Fruit fly (Drosophila melanogaster): ENCODE measurements around the gene CRMP.
A peak's percentile ranks its signal among the peaks of the same experiment; 100 is the strongest.

Gene CRMP

dm6 chr3R:5608422-5608821 is 37.5 kb downstream of the CRMP start:
- TF ChIP-seq cic (GFP tag; optimal IDR thresholded peaks at IDR 0.05) (no peak), Hr96 (GFP tag; optimal IDR thresholded peaks at IDR 0.05) (no peak), ovo (GFP tag; optimal IDR thresholded peaks at IDR 0.05) (no peak), CG33017 (tag; optimal IDR thresholded peaks at IDR 0.05) (no peak), CG14711 (tag; optimal IDR thresholded peaks at IDR 0.05) (no peak)

DNA sequence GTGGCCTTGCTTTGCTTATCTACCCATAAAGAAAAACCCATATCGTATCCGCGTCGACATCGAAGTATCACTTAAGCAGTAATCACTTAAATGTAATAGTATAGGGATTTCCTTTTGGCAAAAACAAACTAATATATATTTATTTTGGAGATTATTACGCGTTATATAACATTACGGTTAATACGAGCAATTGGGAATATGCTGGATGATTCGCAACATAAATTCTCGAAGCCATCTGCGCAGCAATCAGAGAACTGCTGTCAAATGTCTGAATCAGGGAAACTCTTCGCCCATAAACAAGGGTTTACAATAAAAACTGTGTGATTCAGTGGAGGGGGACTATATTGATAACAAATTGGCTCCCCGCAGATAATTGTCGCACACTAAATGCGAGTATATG is 39.7 kb downstream of the CRMP start:
- TF ChIP-seq CG12768 (GFP tag; optimal IDR thresholded peaks at IDR 0.05), result no peak
- TF ChIP-seq CG7101 (tag; optimal IDR thresholded peaks at IDR 0.05), result no peak
- TF ChIP-seq kay (GFP tag; ENCODE audit: borderline replicate concordance), result no peak
- no peak for TF ChIP-seq CG1620 (GFP tag; optimal IDR thresholded peaks at IDR 0.05)
- no peak for TF ChIP-seq tj (GFP tag; optimal IDR thresholded peaks at IDR 0.05)
- TF ChIP-seq ovo (GFP tag; optimal IDR thresholded peaks at IDR 0.05), result no peak
- no peak for TF ChIP-seq CG11617 (GFP tag; optimal IDR thresholded peaks at IDR 0.05)
- no peak for TF ChIP-seq CG5204 (GFP tag; optimal IDR thresholded peaks at IDR 0.05)
- no peak for TF ChIP-seq CG14711 (tag; optimal IDR thresholded peaks at IDR 0.05)
- TF ChIP-seq CG33017 (tag; optimal IDR thresholded peaks at IDR 0.05), result no peak
- no peak for TF ChIP-seq Clk (GFP tag; optimal IDR thresholded peaks at IDR 0.05)
- TF ChIP-seq cnc (optimal IDR thresholded peaks at IDR 0.05), result no peak
- TF ChIP-seq cic (GFP tag; optimal IDR thresholded peaks at IDR 0.05), result no peak
- no peak for TF ChIP-seq pad (GFP tag; optimal IDR thresholded peaks at IDR 0.05)
- TF ChIP-seq Crg-1 (GFP tag; optimal IDR thresholded peaks at IDR 0.05), result no peak
- no peak for TF ChIP-seq toe (GFP tag; optimal IDR thresholded peaks at IDR 0.05)
- no peak for TF ChIP-seq Mnt (GFP tag; optimal IDR thresholded peaks at IDR 0.05)

DNA sequence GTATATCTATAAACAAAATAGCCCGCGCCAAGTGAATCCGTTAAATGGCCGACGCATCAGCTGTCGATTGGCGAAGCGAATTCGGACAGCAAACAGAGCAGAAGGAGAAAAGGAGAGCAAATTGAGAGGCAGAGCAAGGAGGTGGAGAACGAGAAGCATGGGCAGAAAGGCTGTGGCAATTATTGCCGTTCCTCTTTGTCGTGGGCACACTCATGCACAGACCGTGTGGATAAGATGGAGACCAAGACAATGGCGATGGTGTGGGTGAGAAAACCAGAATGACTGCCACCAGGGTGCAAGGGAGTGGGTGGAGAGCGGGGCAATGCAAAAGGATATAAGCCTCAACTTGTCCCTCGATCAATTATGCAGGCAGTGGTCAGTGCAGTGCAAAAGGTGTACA is 40.3 kb downstream of the CRMP start:
- peak; percentile 0 for TF ChIP-seq pad (GFP tag; optimal IDR thresholded peaks at IDR 0.05)
- TF ChIP-seq tj (GFP tag; optimal IDR thresholded peaks at IDR 0.05), result no peak

DNA sequence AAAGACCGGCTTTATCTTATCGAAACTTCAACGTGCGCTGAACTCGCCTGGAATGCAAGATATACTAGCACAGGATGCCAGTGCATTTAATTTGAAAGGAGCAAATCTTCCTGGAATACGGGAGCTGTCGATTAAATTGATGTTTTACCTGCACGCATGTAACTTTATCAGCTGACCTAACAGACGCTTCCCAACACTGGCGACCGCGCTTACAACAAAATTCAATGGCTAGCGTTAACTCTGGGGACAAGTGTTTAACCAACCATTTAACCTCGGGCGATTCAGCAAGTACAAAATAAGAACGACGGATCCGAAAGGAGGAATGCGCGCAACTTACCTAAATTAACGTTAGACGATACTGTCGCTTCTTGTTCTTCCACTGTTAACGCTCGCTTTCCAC is 40.8 kb downstream of the CRMP start:
- TF ChIP-seq CG14711 (tag; optimal IDR thresholded peaks at IDR 0.05), result no peak
- no peak for TF ChIP-seq kay (GFP tag; ENCODE audit: borderline replicate concordance)
- TF ChIP-seq Hr96 (GFP tag; optimal IDR thresholded peaks at IDR 0.05), result no peak
- TF ChIP-seq CG12768 (GFP tag; optimal IDR thresholded peaks at IDR 0.05), result no peak
- no peak for TF ChIP-seq CG7045 (GFP tag; optimal IDR thresholded peaks at IDR 0.05)
- TF ChIP-seq Mnt (GFP tag; optimal IDR thresholded peaks at IDR 0.05), result no peak
- no peak for TF ChIP-seq CG33017 (tag; optimal IDR thresholded peaks at IDR 0.05)
- TF ChIP-seq Clk (GFP tag; optimal IDR thresholded peaks at IDR 0.05), result no peak
- TF ChIP-seq CG5204 (GFP tag; optimal IDR thresholded peaks at IDR 0.05), result no peak
- no peak for TF ChIP-seq pad (GFP tag; optimal IDR thresholded peaks at IDR 0.05)
- TF ChIP-seq CG11617 (GFP tag; optimal IDR thresholded peaks at IDR 0.05), result no peak
- no peak for TF ChIP-seq toe (GFP tag; optimal IDR thresholded peaks at IDR 0.05)
- TF ChIP-seq CG1620 (GFP tag; optimal IDR thresholded peaks at IDR 0.05), result no peak
- TF ChIP-seq CG7101 (tag; optimal IDR thresholded peaks at IDR 0.05), result no peak
- no peak for TF ChIP-seq ovo (GFP tag; optimal IDR thresholded peaks at IDR 0.05)
- no peak for TF ChIP-seq Crg-1 (GFP tag; optimal IDR thresholded peaks at IDR 0.05)
- TF ChIP-seq cnc (optimal IDR thresholded peaks at IDR 0.05), result no peak
- TF ChIP-seq tj (GFP tag; optimal IDR thresholded peaks at IDR 0.05), result no peak

- TF ChIP-seq Crg-1 (GFP tag; optimal IDR thresholded peaks at IDR 0.05), result no peak
- no peak for TF ChIP-seq CG7101 (tag; optimal IDR thresholded peaks at IDR 0.05)
- TF ChIP-seq tj (GFP tag; optimal IDR thresholded peaks at IDR 0.05), result peak; percentile 2
- no peak for TF ChIP-seq ovo (GFP tag; optimal IDR thresholded peaks at IDR 0.05)
Measured at dm6 chr3R:5612372-5613113, 41.6 kb downstream of the CRMP start, which contains the start of gene Rga. TSS of gene Rga (minus strand) at chr3R:5613112.

- no peak for TF ChIP-seq CG14711 (tag; optimal IDR thresholded peaks at IDR 0.05)
- TF ChIP-seq bab1 (GFP tag; optimal IDR thresholded peaks at IDR 0.05), result peak; percentile 40
- peak; percentile 46 for TF ChIP-seq ovo (GFP tag; optimal IDR thresholded peaks at IDR 0.05)
- no peak for TF ChIP-seq CG33017 (tag; optimal IDR thresholded peaks at IDR 0.05)
- peak; percentile 59 for TF ChIP-seq CG11617 (GFP tag; optimal IDR thresholded peaks at IDR 0.05)
- peak; percentile 23 for TF ChIP-seq CG7045 (GFP tag; optimal IDR thresholded peaks at IDR 0.05)
- peak; percentile 14 for TF ChIP-seq Crg-1 (GFP tag; optimal IDR thresholded peaks at IDR 0.05)
- no peak for TF ChIP-seq cic (GFP tag; optimal IDR thresholded peaks at IDR 0.05)
- TF ChIP-seq CG12768 (GFP tag; optimal IDR thresholded peaks at IDR 0.05), result peak; percentile 7
- TF ChIP-seq kay (GFP tag; ENCODE audit: borderline replicate concordance), result no peak
- TF ChIP-seq CG1620 (GFP tag; optimal IDR thresholded peaks at IDR 0.05), result no peak
- TF ChIP-seq toe (GFP tag; optimal IDR thresholded peaks at IDR 0.05), result no peak
- no peak for TF ChIP-seq Hr96 (GFP tag; optimal IDR thresholded peaks at IDR 0.05)
- no peak for TF ChIP-seq Clk (GFP tag; optimal IDR thresholded peaks at IDR 0.05)
- peak; percentile 23 for TF ChIP-seq CG7101 (tag; optimal IDR thresholded peaks at IDR 0.05)
- TF ChIP-seq CG5204 (GFP tag; optimal IDR thresholded peaks at IDR 0.05), result no peak
- peak; percentile 36 for TF ChIP-seq Mnt (GFP tag; optimal IDR thresholded peaks at IDR 0.05)
- TF ChIP-seq tj (GFP tag; optimal IDR thresholded peaks at IDR 0.05), result peak; percentile 26
- TF ChIP-seq cnc (optimal IDR thresholded peaks at IDR 0.05), result no peak
- TF ChIP-seq pad (GFP tag; optimal IDR thresholded peaks at IDR 0.05), result peak; percentile 5
Measured at dm6 chr3R:5613114-5613443, 42.2 kb downstream of the CRMP start, which contains the start of gene Atu. TSS of gene Atu (plus strand) at chr3R:5613358.

- TF ChIP-seq toe (GFP tag; optimal IDR thresholded peaks at IDR 0.05) (no peak), CG12768 (GFP tag; optimal IDR thresholded peaks at IDR 0.05) (no peak), Hr96 (GFP tag; optimal IDR thresholded peaks at IDR 0.05) (no peak), Crg-1 (GFP tag; optimal IDR thresholded peaks at IDR 0.05) (no peak), CG5204 (GFP tag; optimal IDR thresholded peaks at IDR 0.05) (no peak), ovo (GFP tag; optimal IDR thresholded peaks at IDR 0.05) (no peak), CG7101 (tag; optimal IDR thresholded peaks at IDR 0.05) (no peak), CG14711 (tag; optimal IDR thresholded peaks at IDR 0.05) (no peak), tj (GFP tag; optimal IDR thresholded peaks at IDR 0.05) (no peak), CG7045 (GFP tag; optimal IDR thresholded peaks at IDR 0.05) (no peak), CG11617 (GFP tag; optimal IDR thresholded peaks at IDR 0.05) (no peak), Mnt (GFP tag; optimal IDR thresholded peaks at IDR 0.05) (no peak), CG33017 (tag; optimal IDR thresholded peaks at IDR 0.05) (no peak), cic (GFP tag; optimal IDR thresholded peaks at IDR 0.05) (no peak), pad (GFP tag; optimal IDR thresholded peaks at IDR 0.05) (no peak), bab1 (GFP tag; optimal IDR thresholded peaks at IDR 0.05) (no peak), cnc (optimal IDR thresholded peaks at IDR 0.05) (no peak), kay (GFP tag; ENCODE audit: borderline replicate concordance) (no peak)
Measured at dm6 chr3R:5615484-5615883, 44.6 kb downstream of the CRMP start.

Measured in whole organism, adult.